Worm (Caenorhabditis elegans): Measurements from ENCODE around the gene R13D11.4.

ce11 chrV:847521-847920 is 36.9 kb downstream of the R13D11.4 start, which contains the start of gene srbc-13:
- TF ChIP-seq W03F9.2 (tag; optimal IDR thresholded peaks at IDR 0.05) (no peak), him-1 (tag; optimal IDR thresholded peaks at IDR 0.05) (no peak), dao-5 (tag; optimal IDR thresholded peaks at IDR 0.05) (no peak)
